Worm (Caenorhabditis elegans): Measurements from ENCODE around the gene C50C3.1.

DNA sequence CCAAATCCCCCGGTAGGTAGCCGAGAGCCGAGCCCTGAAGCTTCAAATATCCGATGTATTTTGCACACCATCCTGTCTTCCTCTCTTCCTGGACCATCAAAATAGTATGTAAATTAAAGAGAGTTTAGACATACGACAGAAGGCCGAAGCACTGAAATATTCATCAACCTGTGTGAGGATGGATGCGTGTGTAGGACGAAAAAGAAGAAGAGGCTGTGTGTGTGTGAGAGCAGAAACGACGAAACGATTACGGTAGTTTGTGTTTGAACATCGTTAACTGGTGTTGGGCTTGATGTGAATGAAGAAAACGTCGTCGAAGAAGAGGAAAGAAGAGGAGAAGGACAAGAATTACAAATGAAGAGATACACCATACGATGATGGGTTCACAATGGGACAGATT lies 19.8 kb downstream of the C50C3.1 start:
- TF ChIP-seq ama-1 (optimal IDR thresholded peaks at IDR 0.05) (no peak), egl-27 (tag; optimal IDR thresholded peaks at IDR 0.05) (no peak), ces-1 (GFP tag; optimal IDR thresholded peaks at IDR 0.05) (no peak), nhr-6 (tag; optimal IDR thresholded peaks at IDR 0.05) (no peak), pha-4 (GFP tag; IDR thresholded peaks at IDR 0.05) (no peak), pha-4 (tag; optimal IDR thresholded peaks at IDR 0.05) (no peak), snpc-1.2 (GFP tag; IDR thresholded peaks at IDR 0.05) (no peak), skn-1 (tag; optimal IDR thresholded peaks at IDR 0.05) (no peak), nhr-25 (tag; optimal IDR thresholded peaks at IDR 0.05; ENCODE audit: borderline replicate concordance, insufficient read depth) (no peak), unc-39 (tag; optimal IDR thresholded peaks at IDR 0.05) (no peak), ZK337.2 (GFP tag; IDR thresholded peaks at IDR 0.05) (no peak), dpl-1 (GFP tag; optimal IDR thresholded peaks at IDR 0.05) (no peak), unc-62 (GFP tag; optimal IDR thresholded peaks at IDR 0.05 in 1 of 2) (peak in 1 of 2 experiments; percentile 59), unc-62 (tag; optimal IDR thresholded peaks at IDR 0.05) (no peak)
